Worm (Caenorhabditis elegans): Measurements from ENCODE around the gene F48C5.2.

F48C5.2 gene

DNA sequence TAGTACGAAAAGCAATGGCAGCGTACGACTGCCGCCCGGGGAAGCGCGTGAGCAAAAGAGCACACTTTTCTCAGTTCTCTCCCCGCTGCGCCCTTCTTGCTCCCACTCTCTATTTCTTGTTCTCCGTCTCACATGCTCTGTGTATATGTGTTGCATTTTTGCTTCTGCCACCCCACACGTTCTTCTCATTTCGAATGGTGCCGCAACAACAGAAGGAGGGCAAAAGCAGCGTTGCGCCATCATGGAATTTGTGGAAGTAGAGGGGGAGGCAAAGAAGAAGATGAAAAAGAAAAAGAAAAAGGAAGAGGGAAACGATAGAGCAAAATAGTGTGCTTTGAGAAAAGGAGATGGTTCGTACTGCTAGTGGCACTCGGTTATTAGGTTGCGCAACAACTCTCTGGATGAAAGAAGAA is 13.2 kb upstream of the F48C5.2 start (continued):
- TF ChIP-seq madf-2 (tag; optimal IDR thresholded peaks at IDR 0.05): no peak
- TF ChIP-seq C38D4.7 (GFP tag; optimal IDR thresholded peaks at IDR 0.05): peak; percentile 42
- no peak for TF ChIP-seq ttx-3 (tag; optimal IDR thresholded peaks at IDR 0.05)
- peak; percentile 47 for TF ChIP-seq ref-2 (tag; optimal IDR thresholded peaks at IDR 0.05)
- no peak for TF ChIP-seq elt-2 (tag; optimal IDR thresholded peaks at IDR 0.05)
- peak; percentile 2 for TF ChIP-seq pat-9 (tag; optimal IDR thresholded peaks at IDR 0.05)
- peak; percentile 79 for TF ChIP-seq pros-1 (tag; optimal IDR thresholded peaks at IDR 0.05)
- TF ChIP-seq ceh-22 (tag; optimal IDR thresholded peaks at IDR 0.05): no peak
- TF ChIP-seq ceh-45 (GFP tag; IDR thresholded peaks at IDR 0.05): no peak
- peak; percentile 58 for TF ChIP-seq ceh-19 (GFP tag; optimal IDR thresholded peaks at IDR 0.05)
- TF ChIP-seq unc-42 (tag; optimal IDR thresholded peaks at IDR 0.05): peak; percentile 85
- no peak for TF ChIP-seq lin-11 (tag; optimal IDR thresholded peaks at IDR 0.05)
- TF ChIP-seq ceh-18 (tag; optimal IDR thresholded peaks at IDR 0.05): peak; percentile 93
- no peak for TF ChIP-seq pax-1 (tag; optimal IDR thresholded peaks at IDR 0.05)
- no peak for TF ChIP-seq hlh-6 (tag; optimal IDR thresholded peaks at IDR 0.05)
- TF ChIP-seq ztf-16 (tag; optimal IDR thresholded peaks at IDR 0.05): no peak
- no peak for TF ChIP-seq pqm-1 (tag; optimal IDR thresholded peaks at IDR 0.05)
- no peak for TF ChIP-seq dve-1 (tag; optimal IDR thresholded peaks at IDR 0.05)
- no peak for TF ChIP-seq lim-6 (tag; optimal IDR thresholded peaks at IDR 0.05)
- no peak for TF ChIP-seq nhr-232 (tag; optimal IDR thresholded peaks at IDR 0.05)
- no peak for TF ChIP-seq K02D7.2 (tag; optimal IDR thresholded peaks at IDR 0.05)
- TF ChIP-seq ceh-34 (tag; optimal IDR thresholded peaks at IDR 0.05): peak; percentile 61
- TF ChIP-seq ceh-31 (tag; optimal IDR thresholded peaks at IDR 0.05): peak; percentile 82

DNA sequence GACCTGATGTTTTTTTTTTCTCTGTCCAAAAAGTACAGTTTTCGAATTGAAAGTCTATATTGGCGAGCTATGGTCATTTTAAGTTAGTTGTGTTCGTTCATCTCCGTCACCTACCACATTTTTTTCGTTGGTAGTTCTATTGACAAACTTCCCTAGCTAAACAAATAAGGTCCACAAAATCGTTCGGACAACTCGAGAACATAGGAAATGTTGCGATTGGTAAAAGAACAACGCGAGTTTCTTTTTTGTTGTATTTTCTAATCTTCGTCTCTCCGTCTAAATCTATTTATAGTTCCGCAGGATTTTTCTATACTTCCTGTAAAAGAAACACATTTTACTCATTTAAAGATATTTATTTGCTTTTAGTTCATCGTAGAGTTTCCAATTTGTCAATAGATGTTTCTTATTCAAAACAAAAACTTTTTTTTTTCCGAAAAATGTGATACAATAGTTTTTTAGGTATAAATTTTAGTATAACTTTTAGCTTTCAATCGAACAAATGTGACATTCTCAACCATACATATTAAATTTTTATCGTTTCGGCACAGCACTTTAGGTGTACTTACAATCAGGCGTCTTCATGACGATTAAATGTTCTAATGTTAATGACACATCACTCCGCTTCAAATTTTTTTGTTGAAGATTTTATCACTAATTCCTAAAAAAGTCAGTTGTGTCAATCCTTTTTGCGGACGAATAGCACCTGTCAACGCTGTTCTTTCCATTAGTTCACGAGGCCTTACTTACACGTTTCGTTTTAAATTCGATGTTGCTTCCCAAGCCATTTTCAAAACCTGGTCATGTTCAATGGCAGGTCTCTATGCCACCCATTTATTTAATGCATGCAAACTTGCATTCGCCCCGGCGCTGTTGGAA is 12.6 kb upstream of the F48C5.2 start:
- TF ChIP-seq ceh-6 (GFP tag; optimal IDR thresholded peaks at IDR 0.05) (no peak), fkh-10 (GFP tag; optimal IDR thresholded peaks at IDR 0.05) (no peak), hlh-30 (tag; optimal IDR thresholded peaks at IDR 0.05; ENCODE audit: insufficient read depth) (no peak), mec-3 (tag; optimal IDR thresholded peaks at IDR 0.05; ENCODE audit: borderline replicate concordance) (no peak), T23F11.4 (GFP tag; optimal IDR thresholded peaks at IDR 0.05) (no peak), unc-3 (GFP tag; conservative IDR thresholded peaks at IDR 0.05) (no peak), unc-3 (tag; optimal IDR thresholded peaks at IDR 0.05) (no peak), pax-1 (tag; optimal IDR thresholded peaks at IDR 0.05) (no peak), ceh-31 (tag; optimal IDR thresholded peaks at IDR 0.05) (no peak), ceh-9 (tag; optimal IDR thresholded peaks at IDR 0.05) (no peak), nhr-232 (tag; optimal IDR thresholded peaks at IDR 0.05) (no peak), gmeb-2 (tag; optimal IDR thresholded peaks at IDR 0.05) (no peak), che-1 (tag; optimal IDR thresholded peaks at IDR 0.05) (no peak), Y22D7AL.16 (tag; optimal IDR thresholded peaks at IDR 0.05) (no peak), sox-4 (tag; optimal IDR thresholded peaks at IDR 0.05) (no peak)

DNA sequence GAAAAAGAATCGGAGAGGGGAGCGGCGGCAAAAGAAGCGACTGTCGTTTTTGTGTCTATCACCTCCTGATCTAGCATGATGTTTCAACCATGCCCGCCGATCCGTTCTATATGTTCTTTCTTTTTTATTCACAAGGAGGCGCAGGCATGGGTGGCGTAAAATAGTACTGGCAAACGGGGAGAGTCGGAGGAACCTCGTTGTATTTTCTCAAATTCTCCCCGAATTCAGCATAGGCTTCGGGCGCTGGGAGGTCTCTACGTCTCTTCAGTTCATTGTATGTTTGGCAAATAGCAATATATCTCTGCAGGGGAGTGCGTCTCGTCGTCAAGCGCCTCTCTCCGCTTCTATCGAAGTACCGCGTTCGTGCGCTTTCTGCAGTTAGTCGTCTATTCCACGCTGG is 11.1 kb upstream of the F48C5.2 start, which contains the start of gene lin-14:
lin-14 (plus strand) TSS at position 346 of the 400 bp plus-strand sequence.
- TF ChIP-seq npax-4 (tag; optimal IDR thresholded peaks at IDR 0.05) (no peak), ama-1 (optimal IDR thresholded peaks at IDR 0.05) (no peak), ceh-2 (tag; optimal IDR thresholded peaks at IDR 0.05) (no peak), ets-4 (tag; optimal IDR thresholded peaks at IDR 0.05) (peak; percentile 32), pax-1 (tag; optimal IDR thresholded peaks at IDR 0.05) (no peak), sox-4 (tag; optimal IDR thresholded peaks at IDR 0.05) (no peak), nfya-1 (tag; optimal IDR thresholded peaks at IDR 0.05) (peak; percentile 29), ceh-19 (GFP tag; optimal IDR thresholded peaks at IDR 0.05) (no peak), hlh-6 (tag; optimal IDR thresholded peaks at IDR 0.05) (peak; percentile 28), ceh-18 (tag; optimal IDR thresholded peaks at IDR 0.05) (peak; percentile 85), ceh-24 (tag; optimal IDR thresholded peaks at IDR 0.05) (no peak), C08G9.2 (tag; optimal IDR thresholded peaks at IDR 0.05) (no peak), ahr-1 (tag; optimal IDR thresholded peaks at IDR 0.05) (no peak), nhr-11 (tag; optimal IDR thresholded peaks at IDR 0.05) (no peak), sdc-2 (tag; optimal IDR thresholded peaks at IDR 0.05) (no peak), eyg-1 (tag; optimal IDR thresholded peaks at IDR 0.05) (no peak), unc-55 (GFP tag; optimal IDR thresholded peaks at IDR 0.05) (no peak), ceh-45 (GFP tag; IDR thresholded peaks at IDR 0.05) (no peak), hlh-30 (tag; optimal IDR thresholded peaks at IDR 0.05; ENCODE audit: insufficient read depth) (no peak), lim-6 (tag; optimal IDR thresholded peaks at IDR 0.05) (no peak), nhr-232 (tag; optimal IDR thresholded peaks at IDR 0.05) (no peak), pag-3 (tag; optimal IDR thresholded peaks at IDR 0.05; ENCODE audit: borderline replicate concordance) (no peak), dve-1 (tag; optimal IDR thresholded peaks at IDR 0.05) (no peak), ceh-14 (tag; optimal IDR thresholded peaks at IDR 0.05) (peak; percentile 14)

All from whole organism, late embryonic.